Fruit fly (Drosophila melanogaster): Measurements from ENCODE around the gene CG5246.
A peak's percentile ranks its signal among the peaks of the same experiment; 100 is the strongest.

The CG5246 gene

DNA sequence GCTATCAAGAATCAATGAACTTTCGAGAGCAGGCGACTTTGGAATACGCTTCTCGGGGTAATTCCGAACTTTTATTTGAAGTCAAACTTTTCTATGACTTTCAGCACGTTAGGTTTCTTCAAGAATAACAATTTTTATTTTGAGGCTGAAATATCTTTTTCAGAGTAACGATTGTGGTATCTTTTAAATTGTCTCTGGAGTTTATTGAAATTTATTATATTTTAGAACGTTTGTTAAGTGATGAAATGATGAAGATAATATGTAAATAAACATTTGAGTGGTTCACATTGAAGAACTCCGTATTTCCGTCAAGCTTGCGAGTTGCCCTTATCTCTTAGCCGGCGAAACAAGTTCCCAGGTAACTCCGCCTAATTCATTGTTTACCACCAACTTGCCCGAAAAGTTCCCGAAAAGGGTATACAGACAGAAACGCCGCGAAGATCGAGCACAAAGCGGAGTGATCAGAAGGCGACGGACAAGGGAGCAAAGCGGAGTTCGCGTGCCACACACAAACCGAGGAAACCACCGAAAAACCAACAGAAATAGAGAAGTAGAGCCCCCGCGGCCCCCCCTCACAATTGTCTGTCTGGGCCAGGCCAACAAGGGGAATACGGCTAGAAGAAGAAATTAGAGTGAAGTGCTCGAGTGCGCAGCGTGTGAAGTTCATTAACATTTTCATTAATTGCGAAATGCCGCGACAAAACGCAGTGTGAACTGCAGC is 18.1 kb upstream of the CG5246 start:
- TF ChIP-seq CG7101 (tag; optimal IDR thresholded peaks at IDR 0.05), result no peak
- TF ChIP-seq cic (GFP tag; optimal IDR thresholded peaks at IDR 0.05), result no peak
- TF ChIP-seq CG7045 (GFP tag; optimal IDR thresholded peaks at IDR 0.05), result no peak
- TF ChIP-seq cnc (optimal IDR thresholded peaks at IDR 0.05), result no peak
- TF ChIP-seq Clk (GFP tag; optimal IDR thresholded peaks at IDR 0.05), result no peak
- no peak for TF ChIP-seq tj (GFP tag; optimal IDR thresholded peaks at IDR 0.05)
- TF ChIP-seq pad (GFP tag; optimal IDR thresholded peaks at IDR 0.05), result no peak
- TF ChIP-seq Crg-1 (GFP tag; optimal IDR thresholded peaks at IDR 0.05), result no peak
- no peak for TF ChIP-seq Hr96 (GFP tag; optimal IDR thresholded peaks at IDR 0.05)
- no peak for TF ChIP-seq Mnt (GFP tag; optimal IDR thresholded peaks at IDR 0.05)
- no peak for TF ChIP-seq CG12768 (GFP tag; optimal IDR thresholded peaks at IDR 0.05)
- TF ChIP-seq kay (GFP tag; ENCODE audit: borderline replicate concordance), result no peak
- no peak for TF ChIP-seq CG5204 (GFP tag; optimal IDR thresholded peaks at IDR 0.05)
- no peak for TF ChIP-seq CG14711 (tag; optimal IDR thresholded peaks at IDR 0.05)
- TF ChIP-seq CG33017 (tag; optimal IDR thresholded peaks at IDR 0.05), result no peak
- no peak for TF ChIP-seq bab1 (GFP tag; optimal IDR thresholded peaks at IDR 0.05)
- no peak for TF ChIP-seq CG1620 (GFP tag; optimal IDR thresholded peaks at IDR 0.05)
- TF ChIP-seq ovo (GFP tag; optimal IDR thresholded peaks at IDR 0.05), result no peak

dm6 chr3R:17118917-17119378 is 17.0 kb upstream of the CG5246 start:
- no peak for TF ChIP-seq CG14711 (tag; optimal IDR thresholded peaks at IDR 0.05)
- TF ChIP-seq Crg-1 (GFP tag; optimal IDR thresholded peaks at IDR 0.05), result no peak
- peak; percentile 2 for TF ChIP-seq CG33017 (tag; optimal IDR thresholded peaks at IDR 0.05)
- TF ChIP-seq CG7101 (tag; optimal IDR thresholded peaks at IDR 0.05), result peak; percentile 3
- TF ChIP-seq tj (GFP tag; optimal IDR thresholded peaks at IDR 0.05), result peak; percentile 80
- TF ChIP-seq kay (GFP tag; ENCODE audit: borderline replicate concordance), result no peak
- no peak for TF ChIP-seq Hr96 (GFP tag; optimal IDR thresholded peaks at IDR 0.05)
- peak; percentile 43 for TF ChIP-seq bab1 (GFP tag; optimal IDR thresholded peaks at IDR 0.05)
- no peak for TF ChIP-seq CG11617 (GFP tag; optimal IDR thresholded peaks at IDR 0.05)
- TF ChIP-seq ovo (GFP tag; optimal IDR thresholded peaks at IDR 0.05), result no peak
- peak; percentile 7 for TF ChIP-seq Mnt (GFP tag; optimal IDR thresholded peaks at IDR 0.05)
- peak; percentile 11 for TF ChIP-seq cic (GFP tag; optimal IDR thresholded peaks at IDR 0.05)
- peak; percentile 6 for TF ChIP-seq CG12768 (GFP tag; optimal IDR thresholded peaks at IDR 0.05)

dm6 chr3R:17120165-17120564 is 15.7 kb upstream of the CG5246 start, which contains the start of gene CG34278:
CG34278 (plus strand) TSS chr3R:17120465.
- no peak for TF ChIP-seq cnc (optimal IDR thresholded peaks at IDR 0.05)
- TF ChIP-seq toe (GFP tag; optimal IDR thresholded peaks at IDR 0.05), result no peak
- no peak for TF ChIP-seq CG1620 (GFP tag; optimal IDR thresholded peaks at IDR 0.05)
- TF ChIP-seq Mnt (GFP tag; optimal IDR thresholded peaks at IDR 0.05), result no peak
- no peak for TF ChIP-seq Crg-1 (GFP tag; optimal IDR thresholded peaks at IDR 0.05)
- TF ChIP-seq CG14711 (tag; optimal IDR thresholded peaks at IDR 0.05), result no peak

DNA sequence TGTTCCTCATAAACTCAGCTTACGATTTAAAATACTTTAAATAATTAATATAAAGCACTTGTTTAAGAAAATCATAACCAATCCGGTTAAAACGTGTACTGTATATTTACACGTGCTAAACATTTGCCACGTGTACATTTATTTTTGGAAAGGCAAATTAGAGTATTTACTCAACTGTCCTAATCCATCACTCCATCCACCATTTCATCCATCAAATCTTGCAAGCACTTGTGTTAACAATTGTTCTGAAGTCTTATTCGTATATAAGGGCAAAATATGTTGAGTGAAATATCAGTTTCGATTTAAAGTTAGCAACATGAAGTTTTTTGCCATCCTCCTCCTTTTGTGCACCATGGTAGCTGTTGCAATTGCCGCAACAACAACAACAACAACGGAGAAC is 14.6 kb upstream of the CG5246 start, which contains the start of gene CG42779:
Gene CG42779 (plus strand): TSS at position 301 of the 400 bp plus-strand sequence.
- TF ChIP-seq kay (GFP tag; ENCODE audit: borderline replicate concordance) (no peak), CG1620 (GFP tag; optimal IDR thresholded peaks at IDR 0.05) (no peak), Clk (GFP tag; optimal IDR thresholded peaks at IDR 0.05) (no peak), pad (GFP tag; optimal IDR thresholded peaks at IDR 0.05) (no peak), Hr96 (GFP tag; optimal IDR thresholded peaks at IDR 0.05) (no peak), toe (GFP tag; optimal IDR thresholded peaks at IDR 0.05) (no peak), CG5204 (GFP tag; optimal IDR thresholded peaks at IDR 0.05) (no peak), CG7045 (GFP tag; optimal IDR thresholded peaks at IDR 0.05) (no peak), CG12768 (GFP tag; optimal IDR thresholded peaks at IDR 0.05) (no peak), Crg-1 (GFP tag; optimal IDR thresholded peaks at IDR 0.05) (no peak), cic (GFP tag; optimal IDR thresholded peaks at IDR 0.05) (no peak), ovo (GFP tag; optimal IDR thresholded peaks at IDR 0.05) (no peak), CG14711 (tag; optimal IDR thresholded peaks at IDR 0.05) (no peak), cnc (optimal IDR thresholded peaks at IDR 0.05) (no peak), CG33017 (tag; optimal IDR thresholded peaks at IDR 0.05) (no peak), Mnt (GFP tag; optimal IDR thresholded peaks at IDR 0.05) (no peak), CG7101 (tag; optimal IDR thresholded peaks at IDR 0.05) (no peak), tj (GFP tag; optimal IDR thresholded peaks at IDR 0.05) (no peak)

DNA sequence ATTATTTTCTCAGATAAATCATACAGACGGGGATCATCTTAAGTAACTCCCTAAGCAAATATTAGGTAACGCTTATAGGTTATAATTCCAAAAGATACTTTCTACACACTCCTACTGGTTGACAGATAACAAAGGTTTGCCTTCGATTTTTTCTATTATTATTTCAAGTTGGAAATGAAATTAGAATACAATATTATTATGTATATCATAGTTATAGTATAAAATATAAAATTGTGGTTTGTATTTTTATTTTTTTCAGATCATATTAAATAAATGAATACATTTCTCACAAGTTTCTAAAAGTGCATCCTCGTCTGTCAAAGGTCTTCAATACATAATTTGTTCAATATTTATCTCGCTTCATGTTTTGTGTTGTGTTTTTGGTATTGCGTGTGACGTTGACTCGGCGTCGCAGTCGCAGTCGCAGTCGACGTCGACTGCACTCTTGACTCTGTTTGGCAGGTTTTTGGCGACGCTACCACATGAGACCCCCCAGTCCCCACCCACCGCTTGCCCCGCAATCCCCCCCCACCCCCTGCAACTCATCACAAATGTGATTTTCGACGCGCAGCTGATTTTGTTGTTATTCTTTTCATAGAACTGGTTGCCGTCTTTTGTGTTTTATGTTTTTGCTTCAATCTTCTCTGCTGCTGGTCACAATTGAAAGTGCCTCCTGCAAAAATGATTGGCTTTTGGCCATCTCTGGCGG is 13.0 kb upstream of the CG5246 start:
- no peak for TF ChIP-seq bab1 (GFP tag; optimal IDR thresholded peaks at IDR 0.05)
- no peak for TF ChIP-seq CG11617 (GFP tag; optimal IDR thresholded peaks at IDR 0.05)
- TF ChIP-seq CG12768 (GFP tag; optimal IDR thresholded peaks at IDR 0.05), result no peak
- TF ChIP-seq CG1620 (GFP tag; optimal IDR thresholded peaks at IDR 0.05), result no peak
- TF ChIP-seq CG5204 (GFP tag; optimal IDR thresholded peaks at IDR 0.05), result no peak
- TF ChIP-seq toe (GFP tag; optimal IDR thresholded peaks at IDR 0.05), result no peak
- TF ChIP-seq CG33017 (tag; optimal IDR thresholded peaks at IDR 0.05), result no peak
- no peak for TF ChIP-seq CG7045 (GFP tag; optimal IDR thresholded peaks at IDR 0.05)
- no peak for TF ChIP-seq Hr96 (GFP tag; optimal IDR thresholded peaks at IDR 0.05)
- no peak for TF ChIP-seq Clk (GFP tag; optimal IDR thresholded peaks at IDR 0.05)
- TF ChIP-seq kay (GFP tag; ENCODE audit: borderline replicate concordance), result no peak
- no peak for TF ChIP-seq cnc (optimal IDR thresholded peaks at IDR 0.05)
- no peak for TF ChIP-seq CG7101 (tag; optimal IDR thresholded peaks at IDR 0.05)
- no peak for TF ChIP-seq pad (GFP tag; optimal IDR thresholded peaks at IDR 0.05)
- no peak for TF ChIP-seq CG14711 (tag; optimal IDR thresholded peaks at IDR 0.05)
- no peak for TF ChIP-seq Crg-1 (GFP tag; optimal IDR thresholded peaks at IDR 0.05)
